Fruit fly (Drosophila melanogaster): ENCODE measurements around the gene neb.

neb gene

DNA sequence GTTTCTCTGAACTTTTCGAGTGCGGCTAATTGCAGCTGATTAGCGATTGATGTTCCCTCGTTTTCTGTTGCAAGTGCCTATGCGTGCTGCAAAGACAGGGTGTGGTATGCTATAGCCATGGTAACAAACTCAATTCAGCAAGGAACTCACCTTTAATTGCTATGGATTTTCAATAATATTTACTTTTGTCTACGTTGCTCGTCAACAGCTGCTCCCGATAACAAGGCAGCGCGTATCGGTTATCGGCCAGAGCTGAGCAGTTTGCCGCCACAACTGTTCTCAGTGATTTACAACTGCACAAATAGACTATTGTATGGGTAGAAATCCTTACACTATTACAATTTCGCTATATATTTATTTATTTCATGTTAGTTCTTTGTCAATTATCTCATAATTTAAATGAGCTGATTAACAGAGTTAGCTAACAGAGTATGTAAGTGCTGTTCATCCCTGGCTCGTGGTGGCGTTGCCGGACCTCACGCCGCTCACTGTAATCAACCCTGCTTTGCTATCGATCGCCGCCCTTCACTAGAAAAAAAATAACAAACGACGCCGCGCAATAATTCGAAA, at the start of gene neb, which contains the start of gene pr:
neb (plus strand) TSS at position 524 of the 570 bp plus-strand sequence.
pr (minus strand) TSS at position 225 of the 570 bp plus-strand sequence.
- peak; percentile 50 for TF ChIP-seq CG15710 (tag; optimal IDR thresholded peaks at IDR 0.05)
- TF ChIP-seq gl (tag; optimal IDR thresholded peaks at IDR 0.05): no peak
- peak; percentile 61 for TF ChIP-seq Pif1B (GFP tag; optimal IDR thresholded peaks at IDR 0.05)
- no peak for TF ChIP-seq CG10348 (GFP tag; IDR thresholded peaks at IDR 0.05)
- peak; percentile 36 for TF ChIP-seq CG34367 (tag; optimal IDR thresholded peaks at IDR 0.05)
- 0 out of 2 replicates have a peak, but pooled peaks have one; percentile 39 for TF ChIP-seq CG12605 (GFP tag; IDR thresholded peaks at IDR 0.05)

- TF ChIP-seq rn (GFP tag; IDR thresholded peaks at IDR 0.05) (no peak), Pif1A (GFP tag; optimal IDR thresholded peaks at IDR 0.05) (no peak), CG34367 (tag; optimal IDR thresholded peaks at IDR 0.05) (no peak), CG12605 (GFP tag; IDR thresholded peaks at IDR 0.05) (no peak), CG17806 (tag; optimal IDR thresholded peaks at IDR 0.05) (no peak), gl (tag; optimal IDR thresholded peaks at IDR 0.05) (no peak), fd96Ca (GFP tag; IDR thresholded peaks at IDR 0.05) (no peak), CG8301 (tag; optimal IDR thresholded peaks at IDR 0.05) (no peak), D1 (tag; optimal IDR thresholded peaks at IDR 0.05) (no peak), CG14655 (GFP tag; optimal IDR thresholded peaks at IDR 0.05) (no peak), CG15710 (tag; optimal IDR thresholded peaks at IDR 0.05) (no peak), Ets98B (GFP tag; IDR thresholded peaks at IDR 0.05) (no peak), CG8159 (tag; optimal IDR thresholded peaks at IDR 0.05) (no peak), CG9948 (tag; optimal IDR thresholded peaks at IDR 0.05) (no peak), CG4496 (GFP tag; IDR thresholded peaks at IDR 0.05) (no peak), CG32121 (GFP tag; IDR thresholded peaks at IDR 0.05) (no peak), CG13204 (GFP tag; optimal IDR thresholded peaks at IDR 0.05) (no peak)
Measured at dm6 chr2L:20026351-20026849, 49.2 kb upstream of the neb start.

DNA sequence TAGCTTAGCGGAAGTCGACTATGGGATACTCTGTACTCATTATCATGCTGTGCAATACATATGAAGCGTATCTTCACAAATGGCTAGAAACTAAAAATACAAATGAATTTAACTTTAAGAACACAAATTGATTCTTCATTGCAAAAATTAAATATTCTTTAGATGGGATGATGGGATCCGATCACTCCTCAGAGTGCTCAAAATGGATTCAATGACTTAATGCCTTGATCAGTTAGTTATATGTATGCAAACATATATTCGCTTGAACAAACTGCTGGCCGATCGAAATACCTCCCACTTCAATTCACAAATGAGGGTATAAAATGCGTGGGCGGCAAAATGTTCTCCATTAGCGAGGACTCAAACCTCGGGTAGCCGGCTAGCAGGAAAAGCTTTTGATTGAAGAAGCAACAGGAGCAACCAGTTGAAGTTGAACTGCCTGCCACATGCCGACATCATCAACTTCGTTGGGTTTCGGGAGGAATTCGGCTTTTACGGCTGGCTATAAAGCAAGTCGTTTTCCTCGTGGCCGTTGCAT, 48.1 kb upstream of the neb start, which contains the start of gene sNPF:
sNPF (plus strand) TSS at position 534 of the 538 bp plus-strand sequence.
- TF ChIP-seq CG15710 (tag; optimal IDR thresholded peaks at IDR 0.05): peak; percentile 83
- TF ChIP-seq CG4496 (GFP tag; IDR thresholded peaks at IDR 0.05): no peak
- peak; percentile 77 for TF ChIP-seq CG8159 (tag; optimal IDR thresholded peaks at IDR 0.05)
- peak; percentile 50; the same call in 1 of the 2 replicates for TF ChIP-seq CG12605 (GFP tag; IDR thresholded peaks at IDR 0.05)
- TF ChIP-seq CG10348 (GFP tag; IDR thresholded peaks at IDR 0.05): no peak
- TF ChIP-seq CG34367 (tag; optimal IDR thresholded peaks at IDR 0.05): peak; percentile 77
- TF ChIP-seq Pif1A (GFP tag; optimal IDR thresholded peaks at IDR 0.05): peak; percentile 57
- TF ChIP-seq Snoo (tag; optimal IDR thresholded peaks at IDR 0.05): peak; percentile 36
- no peak for TF ChIP-seq fd96Ca (GFP tag; IDR thresholded peaks at IDR 0.05)
- peak; percentile 20 for TF ChIP-seq gl (tag; optimal IDR thresholded peaks at IDR 0.05)
- TF ChIP-seq D1 (tag; optimal IDR thresholded peaks at IDR 0.05): peak; percentile 32
- TF ChIP-seq CG17806 (tag; optimal IDR thresholded peaks at IDR 0.05): no peak
- no peak for TF ChIP-seq CG9948 (tag; optimal IDR thresholded peaks at IDR 0.05)
- TF ChIP-seq CG32121 (GFP tag; IDR thresholded peaks at IDR 0.05): no peak
- peak; percentile 69 for TF ChIP-seq Pif1B (GFP tag; optimal IDR thresholded peaks at IDR 0.05)
- TF ChIP-seq CG8301 (tag; optimal IDR thresholded peaks at IDR 0.05): no peak
- TF ChIP-seq rn (GFP tag; IDR thresholded peaks at IDR 0.05): peak; percentile 49; the same call in 1 of the 2 replicates
- TF ChIP-seq CG13204 (GFP tag; optimal IDR thresholded peaks at IDR 0.05): no peak
- TF ChIP-seq Ets98B (GFP tag; IDR thresholded peaks at IDR 0.05): no peak
- peak; percentile 79 for TF ChIP-seq CG14655 (GFP tag; optimal IDR thresholded peaks at IDR 0.05)
- TF ChIP-seq EcR (GFP tag; optimal IDR thresholded peaks at IDR 0.05): no peak

DNA sequence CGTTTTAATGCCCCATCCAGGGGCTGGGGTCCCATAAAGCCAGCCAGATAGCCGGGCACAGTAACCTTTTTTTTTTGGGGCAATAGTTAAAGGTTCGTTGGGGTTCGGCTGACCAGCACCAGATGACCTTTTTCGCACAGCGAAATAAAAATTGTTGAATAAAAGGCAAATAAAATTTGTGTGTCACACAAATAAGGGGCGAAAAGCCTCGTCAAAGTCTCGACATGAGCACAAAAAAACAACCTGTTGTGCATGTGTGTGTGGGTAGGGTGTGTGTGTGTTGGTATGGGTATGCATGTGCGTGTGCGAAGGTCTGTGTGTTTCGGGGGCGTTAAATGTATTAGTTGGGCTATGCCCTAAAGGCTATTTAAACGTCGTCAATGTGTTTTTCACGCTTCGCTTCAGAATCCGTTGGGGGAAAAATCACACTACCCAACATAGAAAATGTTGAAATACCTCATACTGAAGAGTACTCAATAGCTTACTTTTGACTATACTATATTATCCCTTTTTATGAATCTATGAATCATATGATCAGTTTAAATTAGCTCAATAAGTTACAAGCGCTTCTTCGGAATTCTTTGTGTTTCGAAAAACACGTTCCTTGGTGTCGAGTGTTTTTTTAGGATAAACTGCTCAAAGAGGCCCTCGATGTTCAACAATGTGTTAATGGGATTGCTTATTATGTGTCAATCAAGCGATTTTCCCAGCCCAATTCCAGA, 24.2 kb upstream of the neb start:
- TF ChIP-seq CG32121 (GFP tag; IDR thresholded peaks at IDR 0.05): no peak
- TF ChIP-seq CG34367 (tag; optimal IDR thresholded peaks at IDR 0.05): no peak
- no peak for TF ChIP-seq CG8159 (tag; optimal IDR thresholded peaks at IDR 0.05)
- TF ChIP-seq Pif1A (GFP tag; optimal IDR thresholded peaks at IDR 0.05): no peak
- no peak for TF ChIP-seq gl (tag; optimal IDR thresholded peaks at IDR 0.05)
- no peak for TF ChIP-seq CG8301 (tag; optimal IDR thresholded peaks at IDR 0.05)
- no peak for TF ChIP-seq CG17806 (tag; optimal IDR thresholded peaks at IDR 0.05)
- no peak for TF ChIP-seq D1 (tag; optimal IDR thresholded peaks at IDR 0.05)
- no peak for TF ChIP-seq CG9948 (tag; optimal IDR thresholded peaks at IDR 0.05)
- TF ChIP-seq CG12605 (GFP tag; IDR thresholded peaks at IDR 0.05): no peak
- no peak for TF ChIP-seq Pif1B (GFP tag; optimal IDR thresholded peaks at IDR 0.05)
- no peak for TF ChIP-seq rn (GFP tag; IDR thresholded peaks at IDR 0.05)
- no peak for TF ChIP-seq Ets98B (GFP tag; IDR thresholded peaks at IDR 0.05)
- no peak for TF ChIP-seq CG4496 (GFP tag; IDR thresholded peaks at IDR 0.05)
- TF ChIP-seq EcR (GFP tag; optimal IDR thresholded peaks at IDR 0.05): no peak
- TF ChIP-seq CG14655 (GFP tag; optimal IDR thresholded peaks at IDR 0.05): no peak
- TF ChIP-seq CG15710 (tag; optimal IDR thresholded peaks at IDR 0.05): no peak
- TF ChIP-seq CG10348 (GFP tag; IDR thresholded peaks at IDR 0.05): no peak
- TF ChIP-seq CG13204 (GFP tag; optimal IDR thresholded peaks at IDR 0.05): no peak

dm6 chr2L:20057391-20057790, 18.2 kb upstream of the neb start:
- no peak for TF ChIP-seq rn (GFP tag; IDR thresholded peaks at IDR 0.05)
- no peak for TF ChIP-seq EcR (GFP tag; optimal IDR thresholded peaks at IDR 0.05)
- TF ChIP-seq CG34367 (tag; optimal IDR thresholded peaks at IDR 0.05): no peak
- no peak for TF ChIP-seq CG32121 (GFP tag; IDR thresholded peaks at IDR 0.05)
- no peak for TF ChIP-seq Pif1B (GFP tag; optimal IDR thresholded peaks at IDR 0.05)
- no peak for TF ChIP-seq D1 (tag; optimal IDR thresholded peaks at IDR 0.05)
- no peak for TF ChIP-seq Ets98B (GFP tag; IDR thresholded peaks at IDR 0.05)
- no peak for TF ChIP-seq gl (tag; optimal IDR thresholded peaks at IDR 0.05)
- TF ChIP-seq Snoo (tag; optimal IDR thresholded peaks at IDR 0.05): no peak
- no peak for TF ChIP-seq CG8159 (tag; optimal IDR thresholded peaks at IDR 0.05)
- no peak for TF ChIP-seq CG4496 (GFP tag; IDR thresholded peaks at IDR 0.05)
- no peak for TF ChIP-seq fd96Ca (GFP tag; IDR thresholded peaks at IDR 0.05)
- no peak for TF ChIP-seq CG13204 (GFP tag; optimal IDR thresholded peaks at IDR 0.05)
- no peak for TF ChIP-seq CG9948 (tag; optimal IDR thresholded peaks at IDR 0.05)
- TF ChIP-seq CG14655 (GFP tag; optimal IDR thresholded peaks at IDR 0.05): no peak
